Worm (Caenorhabditis elegans): ENCODE results near the gene sms-2.

Gene sms-2

DNA sequence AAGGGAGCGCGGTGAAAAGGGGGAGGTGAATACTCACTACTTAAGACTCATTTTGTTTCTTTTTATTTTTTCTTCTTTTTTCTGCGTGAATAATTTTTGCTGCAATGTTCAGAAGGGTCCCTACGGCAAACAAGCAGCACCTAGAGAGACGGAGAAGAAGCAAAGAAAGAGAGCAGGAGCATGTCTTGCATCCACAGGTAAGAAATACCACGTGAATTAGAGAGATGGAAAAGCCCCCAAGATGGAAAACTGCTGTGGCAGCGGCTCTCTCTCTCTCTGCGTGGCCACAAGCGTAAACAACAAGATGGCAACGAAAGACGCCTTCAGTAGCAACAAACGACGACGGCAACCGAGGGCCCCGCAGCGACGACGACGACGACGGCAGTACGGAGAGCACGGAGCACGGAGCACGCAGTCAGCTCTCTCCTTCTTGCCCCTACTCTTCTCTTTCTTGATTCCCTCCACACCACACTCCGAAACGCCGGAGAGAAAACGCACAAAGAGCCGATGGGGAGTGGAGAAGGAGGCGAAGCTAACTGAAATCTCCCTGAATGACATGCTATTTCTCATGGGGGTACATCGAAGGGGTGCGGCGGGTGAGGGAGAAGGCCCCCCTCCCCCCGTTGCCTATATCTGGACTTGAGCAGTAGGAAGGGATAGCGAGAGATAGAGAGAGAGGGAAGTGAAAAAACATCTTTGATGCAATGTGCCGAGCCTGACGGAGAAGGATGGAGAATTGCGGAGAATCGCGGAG lies 44.1 kb upstream of the sms-2 start (continued):
- TF ChIP-seq fkh-10 (GFP tag; optimal IDR thresholded peaks at IDR 0.05) (peak; percentile 64), nhr-71 (tag; optimal IDR thresholded peaks at IDR 0.05) (peak; percentile 84), tbx-2 (tag; optimal IDR thresholded peaks at IDR 0.05) (peak; percentile 76), ceh-63 (GFP tag; optimal IDR thresholded peaks at IDR 0.05) (no peak), lir-3 (tag; optimal IDR thresholded peaks at IDR 0.05; ENCODE audit: poor library complexity) (no peak), mef-2 (tag; optimal IDR thresholded peaks at IDR 0.05) (peak; percentile 3), Y116A8C.19 (tag; optimal IDR thresholded peaks at IDR 0.05; ENCODE audit: borderline replicate concordance) (no peak), lin-14 (GFP tag; optimal IDR thresholded peaks at IDR 0.05) (peak; percentile 93), jun-1 (tag; optimal IDR thresholded peaks at IDR 0.05) (peak; percentile 40), unc-30 (tag; optimal IDR thresholded peaks at IDR 0.05) (no peak), hpl-2 (GFP tag; optimal IDR thresholded peaks at IDR 0.05) (no peak), nhr-237 (tag; optimal IDR thresholded peaks at IDR 0.05) (no peak), sup-37 (GFP tag; optimal IDR thresholded peaks at IDR 0.05) (no peak), lsy-2 (tag; optimal IDR thresholded peaks at IDR 0.05) (peak; percentile 38 to 40), C04F5.9 (tag; optimal IDR thresholded peaks at IDR 0.05) (no peak), pqm-1 (tag; optimal IDR thresholded peaks at IDR 0.05) (no peak), lin-35 (GFP tag; optimal IDR thresholded peaks at IDR 0.05) (peak in 1 of 2 experiments; percentile 24), egl-13 (tag; optimal IDR thresholded peaks at IDR 0.05) (peak; percentile 88), nhr-76 (tag; optimal IDR thresholded peaks at IDR 0.05) (no peak), efl-1 (optimal IDR thresholded peaks at IDR 0.05) (peak; percentile 5 to 29), efl-1 (GFP tag; optimal IDR thresholded peaks at IDR 0.05 in 1 of 2) (peak in 1 of 2 experiments; percentile 79), ceh-82 (tag; optimal IDR thresholded peaks at IDR 0.05) (peak; percentile 57 to 71 (median 63)), aha-1 (tag; optimal IDR thresholded peaks at IDR 0.05) (no peak), irx-1 (tag; optimal IDR thresholded peaks at IDR 0.05) (peak; percentile 23), ceh-90 (tag; optimal IDR thresholded peaks at IDR 0.05) (no peak), nhr-12 (tag; optimal IDR thresholded peaks at IDR 0.05) (no peak), dsc-1 (tag; optimal IDR thresholded peaks at IDR 0.05) (peak; percentile 78), ceh-88 (GFP tag; IDR thresholded peaks at IDR 0.05) (peak; percentile 47; the same call in 1 of the 2 replicates), lin-13 (GFP tag; optimal IDR thresholded peaks at IDR 0.05) (no peak), alr-1 (tag; optimal IDR thresholded peaks at IDR 0.05; ENCODE audit: borderline replicate concordance) (no peak), vab-15 (tag; optimal IDR thresholded peaks at IDR 0.05) (no peak), ceh-8 (GFP tag; optimal IDR thresholded peaks at IDR 0.05) (no peak), nhr-47 (tag; optimal IDR thresholded peaks at IDR 0.05) (peak; percentile 81), nhr-84 (tag; optimal IDR thresholded peaks at IDR 0.05) (no peak), isw-1 (GFP tag; IDR thresholded peaks at IDR 0.05) (peak; percentile 41), lin-15B (tag; optimal IDR thresholded peaks at IDR 0.05) (no peak), fkh-4 (tag; optimal IDR thresholded peaks at IDR 0.05; ENCODE audit: borderline replicate concordance) (no peak), C16A3.4 (tag; optimal IDR thresholded peaks at IDR 0.05) (peak; percentile 7), ztf-4 (tag; optimal IDR thresholded peaks at IDR 0.05) (peak; percentile 7), ets-5 (GFP tag; IDR thresholded peaks at IDR 0.05) (no peak), blmp-1 (tag; optimal IDR thresholded peaks at IDR 0.05) (no peak), unc-62 (GFP tag; optimal IDR thresholded peaks at IDR 0.05) (no peak), nhr-28 (tag; optimal IDR thresholded peaks at IDR 0.05) (no peak), efl-3 (GFP tag; optimal IDR thresholded peaks at IDR 0.05) (no peak), mab-9 (GFP tag; IDR thresholded peaks at IDR 0.05) (peak; percentile 26; the same call in 1 of the 2 replicates), C34B4.2 (tag; optimal IDR thresholded peaks at IDR 0.05) (no peak), swsn-7 (tag; optimal IDR thresholded peaks at IDR 0.05) (peak; percentile 76), unc-98 (GFP tag; IDR thresholded peaks at IDR 0.05) (no peak), skn-1 (tag; optimal IDR thresholded peaks at IDR 0.05) (peak; percentile 19), F16B12.6 (tag; optimal IDR thresholded peaks at IDR 0.05) (no peak)
